Worm (Caenorhabditis elegans): ENCODE data around the gene F32G8.3.

DNA sequence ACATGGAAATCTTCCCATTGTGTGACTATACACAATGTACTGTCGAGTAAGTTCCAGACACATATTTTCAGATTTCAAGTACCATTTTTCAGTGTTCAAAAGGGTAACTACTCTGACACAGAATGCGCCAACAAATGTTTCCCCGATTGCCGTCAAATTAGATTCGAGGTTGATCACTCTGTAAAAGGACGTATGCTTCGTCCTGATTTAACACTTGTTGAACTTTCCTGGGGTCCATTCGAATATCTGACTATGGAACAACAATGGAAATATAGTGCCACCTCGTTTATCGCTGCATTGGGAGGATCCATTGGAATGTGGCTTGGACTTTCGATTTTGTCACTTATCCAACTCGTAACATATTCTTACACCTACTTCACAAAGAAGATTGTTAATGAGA, 19.1 kb upstream of the F32G8.3 start:
- no peak for TF ChIP-seq hnd-1 (tag; optimal IDR thresholded peaks at IDR 0.05)
- TF ChIP-seq ama-1 (optimal IDR thresholded peaks at IDR 0.05): no peak
- TF ChIP-seq B0310.2 (tag; optimal IDR thresholded peaks at IDR 0.05): no peak
- no peak for TF ChIP-seq pes-1 (GFP tag; IDR thresholded peaks at IDR 0.05)
- no peak for TF ChIP-seq hmbx-1 (tag; optimal IDR thresholded peaks at IDR 0.05)
- no peak for TF ChIP-seq hmg-4 (GFP tag; optimal IDR thresholded peaks at IDR 0.05)

All from whole organism, early embryonic.